Worm (Caenorhabditis elegans) whole organism, early embryonic: ENCODE measurements around the gene cyp-14A3.

Experiments used
- F13C5.2 ChIP-seq: sonication (generic microtip); optimal IDR thresholded peaks from 2 replicates; lab custom pipeline; 2017; ENCODE audit warnings: mild to moderate bottlenecking, missing genetic modification characterization, inconsistent platforms, missing compliant biosample characterization
- ama-1 ChIP-seq: fragments of 150-350 bp; optimal IDR thresholded peaks from 2 replicates; lab custom pipeline; 2014
- ets-7 ChIP-seq: sonication (generic microtip); optimal IDR thresholded peaks from 2 replicates; lab custom pipeline; 2016; ENCODE audit warnings: missing genotype, missing genetic modification characterization, missing compliant biosample characterization
- flt-1 ChIP-seq: fragments of 200-800 bp; sonication (Bioruptor generic); IDR thresholded peaks from 2 replicates; pipeline ENCODE4 v1.3.6; 2022; ENCODE audit warnings: missing genetic modification characterization, missing compliant biosample characterization
- pes-1 ChIP-seq: fragments of 200-800 bp; sonication (Bioruptor generic); IDR thresholded peaks from 2 replicates; pipeline ENCODE4 v1.3.6; 2022; ENCODE audit warnings: missing genetic modification reagents, missing genetic modification characterization, missing compliant biosample characterization
- scrt-1 ChIP-seq: fragments of 200-800 bp; sonication (Bioruptor generic); IDR thresholded peaks from 2 replicates; pipeline ENCODE4 v1.3.6; 2022; ENCODE audit warnings: missing genetic modification characterization, missing compliant biosample characterization
- tbx-37 ChIP-seq: fragments of 200-800 bp; sonication (Bioruptor generic); conservative IDR thresholded peaks from 2 replicates; pipeline ENCODE4 v1.3.6; 2022; ENCODE audit warnings: missing genetic modification reagents, missing genetic modification characterization, missing compliant biosample characterization

ce11 chrX:13291506-13291905, 17.5 kb upstream of the cyp-14A3 start, which contains the start of gene srd-38:
- TF ChIP-seq ama-1 (lab: Kevin White, UChicago) (no peak), ets-7 (tag; lab: Kevin White, UChicago) (no peak), flt-1 (GFP tag; lab: Robert Waterston, UW) (no peak), scrt-1 (GFP tag; lab: Robert Waterston, UW) (no peak), F13C5.2 (no peak), pes-1 (GFP tag; lab: Robert Waterston, UW) (no peak), tbx-37 (no peak)
